Fruit fly (Drosophila melanogaster) whole organism, wandering third instar larva: ENCODE results near the gene CG9698.

Experiments used
- Abd-B ChIP-seq: fragments of >200 bp; optimal IDR thresholded peaks from 2 replicates; lab custom pipeline; 2017; ENCODE audit warnings: missing biosample characterization, missing genetic modification characterization
- CG32264 ChIP-seq: fragments of 200-800 bp; sonication (Bioruptor generic); optimal IDR thresholded peaks from 2 replicates; lab custom pipeline; 2016; ENCODE audit warnings: missing biosample characterization, missing genetic modification characterization
- CG9705 ChIP-seq: fragments of 200-800 bp; sonication (Bioruptor generic); optimal IDR thresholded peaks from 2 replicates; lab custom pipeline; 2018; ENCODE audit warnings: missing biosample characterization, mild to moderate bottlenecking, missing genetic modification characterization
- CrebA ChIP-seq: fragments of 200-800 bp; sonication (Bioruptor generic); optimal IDR thresholded peaks from 2 replicates; lab custom pipeline; 2016; ENCODE audit warnings: missing biosample characterization, mild to moderate bottlenecking, missing genetic modification characterization, borderline replicate concordance
- Dfd ChIP-seq: fragments of >200 bp; optimal IDR thresholded peaks from 2 replicates; lab custom pipeline; 2017; ENCODE audit warnings: missing biosample characterization, missing genetic modification characterization
- Dif ChIP-seq: fragments of 200-275, 200-300 bp; sonication (Bioruptor generic); optimal IDR thresholded peaks from 2 replicates; lab custom pipeline; 2018; ENCODE audit warnings: missing biosample characterization, missing genetic modification characterization; ENCODE audit not compliant: partially characterized antibody
- GATAd ChIP-seq: sonication (Bioruptor generic); optimal IDR thresholded peaks from 2 replicates; lab custom pipeline; 2016; ENCODE audit warnings: missing biosample characterization, missing genetic modification characterization
- Hr78 ChIP-seq: fragments of >200 bp; optimal IDR thresholded peaks from 2 replicates; lab custom pipeline; 2017; ENCODE audit warnings: missing biosample characterization, missing genetic modification characterization
- Hr83 ChIP-seq: fragments of 200-300 bp; sonication (Bioruptor generic); optimal IDR thresholded peaks from 2 replicates; lab custom pipeline; 2016; ENCODE audit warnings: missing biosample characterization, mild to moderate bottlenecking, missing genetic modification characterization, moderate library complexity; ENCODE audit not compliant: poor library complexity, severe bottlenecking
- Jra ChIP-seq: sonication (Bioruptor generic); optimal IDR thresholded peaks from 2 replicates; lab custom pipeline; 2016; ENCODE audit warnings: missing biosample characterization, missing genetic modification characterization
- Mio ChIP-seq: sonication (Bioruptor generic); optimal IDR thresholded peaks from 2 replicates; lab custom pipeline; 2016; ENCODE audit warnings: missing biosample characterization, missing genetic modification characterization
- Myc ChIP-seq: fragments of >200 bp; optimal IDR thresholded peaks from 2 replicates; lab custom pipeline; 2017
- N ChIP-seq: fragments of >200 bp; optimal IDR thresholded peaks from 2 replicates; lab custom pipeline; 2018; ENCODE audit warnings: missing biosample characterization, missing external identifiers, missing genetic modification characterization
- Rel ChIP-seq, 2 experiments: fragments of 200-800 bp; sonication (Bioruptor generic) in 1 of 2; optimal IDR thresholded peaks; 2 replicates in 1 of 2; 3 replicates in 1 of 2; lab custom pipeline; 2016 to 2019; ENCODE audit warnings: mild to moderate bottlenecking in 2 of 2, missing biosample characterization in 2 of 2, missing genetic modification characterization in 2 of 2, moderate library complexity in 1 of 2
- Sp1 ChIP-seq: fragments of 200-800 bp; sonication (Bioruptor generic); optimal IDR thresholded peaks from 3 replicates; lab custom pipeline; 2019; ENCODE audit warnings: missing biosample characterization, mild to moderate bottlenecking, missing genetic modification characterization, moderate library complexity
- Vsx2 ChIP-seq: fragments of 200-300, 225-300 bp; sonication (Bioruptor generic); optimal IDR thresholded peaks from 2 replicates; lab custom pipeline; 2018; ENCODE audit warnings: missing biosample characterization, missing genetic modification characterization; ENCODE audit not compliant: partially characterized antibody
- br ChIP-seq: fragments of 200-800 bp; sonication (Bioruptor generic); optimal IDR thresholded peaks from 2 replicates; lab custom pipeline; 2016; ENCODE audit warnings: missing biosample characterization, missing genetic modification characterization
- brk ChIP-seq: fragments of 200-800 bp; sonication (Bioruptor generic); optimal IDR thresholded peaks from 2 replicates; lab custom pipeline; 2016; ENCODE audit warnings: missing biosample characterization, mild to moderate bottlenecking, missing genetic modification characterization
- dl ChIP-seq, 2 experiments: fragments of 175-275, 200-275 bp in 1 of 2; fragments of 200-275 bp in 1 of 2; sonication (Bioruptor generic); optimal IDR thresholded peaks; lab custom pipeline; 2018; ENCODE audit warnings: mild to moderate bottlenecking in 2 of 2, missing biosample characterization in 2 of 2, missing genetic modification characterization in 2 of 2, moderate library complexity in 2 of 2; ENCODE audit not compliant: partially characterized antibody in 2 of 2, insufficient read depth in 1 of 2
- fru ChIP-seq: fragments of 200-800 bp; sonication (Bioruptor generic); optimal IDR thresholded peaks from 3 replicates; lab custom pipeline; 2016; ENCODE audit warnings: missing biosample characterization, mild to moderate bottlenecking, missing genetic modification characterization
- h ChIP-seq: fragments of 200-800 bp; sonication (Bioruptor generic); optimal IDR thresholded peaks from 3 replicates; lab custom pipeline; 2016; ENCODE audit warnings: missing biosample characterization, mild to moderate bottlenecking, missing genetic modification characterization
- jim ChIP-seq: fragments of 175-275, 200-325 bp; sonication (Bioruptor generic); optimal IDR thresholded peaks from 2 replicates; lab custom pipeline; 2016; ENCODE audit warnings: missing biosample characterization, mild to moderate bottlenecking, missing genetic modification characterization
- pan ChIP-seq: fragments of >200 bp; optimal IDR thresholded peaks from 2 replicates; lab custom pipeline; 2017
- psq ChIP-seq: fragments of 200-800 bp; sonication (Bioruptor generic); optimal IDR thresholded peaks from 3 replicates; lab custom pipeline; 2017; ENCODE audit warnings: missing biosample characterization, mild to moderate bottlenecking, missing genetic modification characterization, moderate library complexity
- rgr ChIP-seq: fragments of 200-800 bp; sonication (Bioruptor generic); optimal IDR thresholded peaks from 3 replicates; lab custom pipeline; 2016; ENCODE audit warnings: missing biosample characterization, mild to moderate bottlenecking, missing genetic modification characterization
- sage ChIP-seq: fragments of 200-800 bp; sonication (Bioruptor generic); optimal IDR thresholded peaks from 2 replicates; lab custom pipeline; 2016; ENCODE audit warnings: missing biosample characterization, mild to moderate bottlenecking, missing genetic modification characterization
- sv ChIP-seq: fragments of 200-800 bp; sonication (Bioruptor generic); optimal IDR thresholded peaks from 3 replicates; lab custom pipeline; 2016; ENCODE audit warnings: missing biosample characterization, missing genetic modification characterization
- tai ChIP-seq: sonication (Bioruptor generic); optimal IDR thresholded peaks from 2 replicates; lab custom pipeline; 2016; ENCODE audit warnings: missing biosample characterization, missing genetic modification characterization
- usp ChIP-seq: fragments of >200 bp; optimal IDR thresholded peaks from 2 replicates; lab custom pipeline; 2017; ENCODE audit warnings: missing biosample characterization, missing genetic modification characterization

Gene CG9698

DNA sequence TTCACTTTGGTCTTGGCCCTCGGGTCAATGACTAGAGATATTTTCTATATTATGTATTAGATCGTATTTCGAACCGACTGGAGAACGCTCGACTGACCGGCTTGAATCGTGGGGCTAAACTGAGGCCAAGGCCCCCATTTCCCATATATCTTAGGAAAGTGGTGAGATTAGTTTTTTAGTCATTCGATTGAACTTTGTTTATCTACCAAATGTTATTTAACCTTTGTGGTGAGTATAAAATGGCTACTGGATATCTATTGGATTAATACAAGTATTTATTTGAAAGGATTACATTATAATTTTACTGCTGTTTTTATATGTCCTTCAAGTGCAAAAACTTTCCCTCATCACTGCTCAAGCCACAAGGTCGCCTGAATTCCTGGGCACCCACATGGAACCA lies 11.2 kb upstream of the CG9698 start, which contains the start of gene CG31371:
Gene CG31371, minus strand, starts transcription at position 101 of the 400 bp plus-strand sequence.
- TF ChIP-seq Dif (GFP tag; lab: Kevin White, UChicago) (no peak), tai (GFP tag; lab: Kevin White, UChicago) (no peak), br (no peak), dl (GFP tag; optimal IDR thresholded peaks at IDR 0.05; lab: Kevin White, UChicago; ENCODE audit: insufficient read depth in 1 of 2, partially characterized antibody in 2 of 2) (no peak), Jra (GFP tag; lab: Kevin White, UChicago) (no peak), GATAd (GFP tag; lab: Kevin White, UChicago) (no peak), Rel (GFP tag; optimal IDR thresholded peaks at IDR 0.05; lab: Kevin White, UChicago) (no peak), Rel (tag; optimal IDR thresholded peaks at IDR 0.05; lab: Kevin White, UChicago) (no peak), Myc (lab: Kevin White, UChicago) (no peak), Mio (GFP tag; lab: Kevin White, UChicago) (no peak), Hr78 (GFP tag; lab: Kevin White, UChicago) (no peak), CG32264 (GFP tag; lab: Kevin White, UChicago) (no peak), Abd-B (GFP tag; lab: Kevin White, UChicago) (no peak), Dfd (GFP tag; lab: Kevin White, UChicago) (no peak), sage (no peak), h (GFP tag; lab: Kevin White, UChicago) (no peak), CG9705 (GFP tag; lab: Kevin White, UChicago) (no peak)

dm6 chr3R:30505561-30506037 lies 9.0 kb upstream of the CG9698 start, which contains the start of the genes PH4alphaSG1 and CG15539:
Gene PH4alphaSG1 (minus strand): TSS chr3R:30505661.
Gene CG15539 (plus strand): TSS chr3R:30505987.
- TF ChIP-seq psq (no peak), fru (GFP tag; lab: Kevin White, UChicago) (no peak), jim (no peak), Myc (lab: Kevin White, UChicago) (no peak), N (GFP tag; lab: Kevin White, UChicago) (no peak), sv (no peak), Rel (GFP tag; optimal IDR thresholded peaks at IDR 0.05; lab: Kevin White, UChicago) (no peak), Rel (tag; optimal IDR thresholded peaks at IDR 0.05; lab: Kevin White, UChicago) (no peak), GATAd (GFP tag; lab: Kevin White, UChicago) (no peak), Hr83 (GFP tag; lab: Kevin White, UChicago) (no peak), brk (GFP tag; lab: Kevin White, UChicago) (no peak), Vsx2 (no peak), CrebA (no peak), Abd-B (GFP tag; lab: Kevin White, UChicago) (no peak), usp (GFP tag; lab: Kevin White, UChicago) (no peak), Dfd (GFP tag; lab: Kevin White, UChicago) (no peak), Jra (GFP tag; lab: Kevin White, UChicago) (no peak), br (no peak)
- TF ChIP-seq, all 38 proteins: peak for 0

DNA sequence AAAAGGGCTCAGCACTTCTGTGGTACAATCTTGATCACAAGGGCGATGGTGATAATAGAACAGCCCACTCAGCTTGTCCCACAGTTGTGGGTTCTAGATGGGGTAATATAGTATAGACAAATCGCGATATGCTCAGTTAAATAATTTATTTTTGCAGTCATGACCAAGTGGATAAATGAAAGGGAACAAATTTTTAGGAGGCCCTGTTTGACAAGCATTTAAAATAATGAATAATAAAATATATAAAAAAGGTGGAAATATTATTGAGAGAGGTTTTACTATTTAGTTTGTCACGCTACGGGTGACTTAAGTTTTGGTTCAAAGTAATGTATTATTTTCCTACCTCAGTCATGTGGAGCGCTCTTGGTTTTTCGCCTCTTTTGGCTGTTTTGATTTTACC lies 6.9 kb upstream of the CG9698 start, which contains the start of gene CG34041:
Gene CG34041, plus strand, starts transcription at position 301 of the 400 bp plus-strand sequence.
- TF ChIP-seq dl (GFP tag; optimal IDR thresholded peaks at IDR 0.05; lab: Kevin White, UChicago; ENCODE audit: insufficient read depth in 1 of 2, partially characterized antibody in 2 of 2) (no peak), Dif (GFP tag; lab: Kevin White, UChicago) (no peak), pan (lab: Kevin White, UChicago) (no peak), psq (no peak), h (GFP tag; lab: Kevin White, UChicago) (no peak), rgr (GFP tag; lab: Kevin White, UChicago) (no peak), GATAd (GFP tag; lab: Kevin White, UChicago) (no peak), CG32264 (GFP tag; lab: Kevin White, UChicago) (no peak), Abd-B (GFP tag; lab: Kevin White, UChicago) (no peak)
- TF ChIP-seq, all 38 proteins: peak for 0

- TF ChIP-seq sv (no peak), psq (no peak), brk (GFP tag; lab: Kevin White, UChicago) (no peak), pan (lab: Kevin White, UChicago) (no peak)
- TF ChIP-seq, all 38 proteins: peak for 0
Measured at dm6 chr3R:30512114-30512513, 2.5 kb upstream of the CG9698 start, which contains the start of gene PH4alphaNE2. Gene PH4alphaNE2 (minus strand): TSS chr3R:30512214.

- TF ChIP-seq Dfd (GFP tag; lab: Kevin White, UChicago) (peak; percentile 100), Sp1 (no peak)
Measured at dm6 chr3R:30518274-30518873, 3.8 kb downstream of the CG9698 start.
